Fruit fly (Drosophila melanogaster) whole organism, embryonic: ENCODE results near the gene CG42727.

ENCODE experiments used
- Ada2b ChIP-seq: fragments of 200-800 bp; sonication (Bioruptor generic); IDR thresholded peaks from 2 replicates; pipeline ENCODE4 v1.3.6; 2022; ENCODE audit warnings: missing biosample characterization, missing genetic modification characterization
- B-H2 ChIP-seq: fragments of 200-800 bp; sonication (Bioruptor generic); optimal IDR thresholded peaks from 2 replicates; lab custom pipeline; 2018; ENCODE audit warnings: missing biosample characterization, mild to moderate bottlenecking, missing genetic modification characterization
- CG10654 ChIP-seq: fragments of 200-800 bp; sonication (Bioruptor generic); optimal IDR thresholded peaks from 2 replicates; lab custom pipeline; 2016; ENCODE audit warnings: missing biosample characterization, missing genetic modification characterization
- CG11504 ChIP-seq: fragments of 200-800 bp; sonication (Bioruptor generic); optimal IDR thresholded peaks from 3 replicates; lab custom pipeline; 2019; ENCODE audit warnings: missing biosample characterization, mild to moderate bottlenecking, missing genetic modification characterization, moderate library complexity
- CG12104 ChIP-seq: fragments of 200-800 bp; sonication (Bioruptor generic); optimal IDR thresholded peaks from 3 replicates; lab custom pipeline; 2016; ENCODE audit warnings: missing biosample characterization, missing genetic modification characterization
- CG12155 ChIP-seq: fragments of 200-800 bp; sonication (Bioruptor generic); optimal IDR thresholded peaks from 3 replicates; lab custom pipeline; 2016; ENCODE audit warnings: missing biosample characterization, missing genetic modification characterization
- CG12219 ChIP-seq: fragments of 200-800 bp; sonication (Bioruptor generic); optimal IDR thresholded peaks from 3 replicates; lab custom pipeline; 2018; ENCODE audit warnings: missing biosample characterization, mild to moderate bottlenecking, missing genetic modification characterization
- CG14667 ChIP-seq: fragments of 200-800 bp; sonication (Bioruptor generic); IDR thresholded peaks from 2 replicates; pipeline ENCODE4 v1.3.6; 2022; ENCODE audit warnings: missing biosample characterization, missing genetic modification characterization
- CG15514 ChIP-seq: fragments of 200-800 bp; sonication (Bioruptor generic); optimal IDR thresholded peaks from 3 replicates; lab custom pipeline; 2017; ENCODE audit warnings: missing biosample characterization, missing genetic modification characterization, mild to moderate bottlenecking, moderate library complexity, missing genetic modification reagents
- CG16815 ChIP-seq: fragments of 200-800 bp; sonication (Bioruptor generic); optimal IDR thresholded peaks from 3 replicates; lab custom pipeline; 2017; ENCODE audit warnings: missing biosample characterization, mild to moderate bottlenecking, missing genetic modification characterization
- CG17328 ChIP-seq: fragments of 200-800 bp; sonication (Bioruptor generic); IDR thresholded peaks from 2 replicates; pipeline ENCODE4 v1.3.6; 2022; ENCODE audit warnings: missing biosample characterization, missing genetic modification characterization
- CG17612 ChIP-seq: fragments of 200-800 bp; sonication (Bioruptor generic); IDR thresholded peaks from 2 replicates; pipeline ENCODE4 v1.3.6; 2022; ENCODE audit warnings: missing biosample characterization, missing genetic modification characterization
- CG17802 ChIP-seq: fragments of 200-800 bp; sonication (Bioruptor generic); optimal IDR thresholded peaks from 2 replicates; lab custom pipeline; 2018; ENCODE audit warnings: missing biosample characterization, mild to moderate bottlenecking, missing genetic modification characterization, moderate library complexity
- CG18599 ChIP-seq: fragments of 200-800 bp; sonication (Bioruptor generic); optimal IDR thresholded peaks from 3 replicates; lab custom pipeline; 2017; ENCODE audit warnings: missing biosample characterization, missing genetic modification characterization, mild to moderate bottlenecking, moderate library complexity, missing genetic modification reagents
- CG2199 ChIP-seq: fragments of 200-800 bp; sonication (Bioruptor generic); IDR thresholded peaks from 3 replicates; pipeline ENCODE4 v1.3.6; 2022; ENCODE audit warnings: missing biosample characterization, missing genetic modification characterization
- CG2875 ChIP-seq: fragments of 200-800 bp; sonication (Bioruptor generic); optimal IDR thresholded peaks from 2 replicates; lab custom pipeline; 2017; ENCODE audit warnings: missing biosample characterization, mild to moderate bottlenecking, missing genetic modification characterization, missing genetic modification reagents
- CG31365 ChIP-seq: fragments of 200-800 bp; sonication (Bioruptor generic); optimal IDR thresholded peaks from 2 replicates; lab custom pipeline; 2018; ENCODE audit warnings: missing biosample characterization, mild to moderate bottlenecking, missing genetic modification characterization
- CG4404 ChIP-seq: fragments of 200-800 bp; sonication (Bioruptor generic); IDR thresholded peaks from 2 replicates; pipeline ENCODE4 v1.3.6; 2022; ENCODE audit warnings: missing biosample characterization, missing genetic modification characterization
- CG4707 ChIP-seq: fragments of 200-800 bp; sonication (Bioruptor generic); optimal IDR thresholded peaks from 2 replicates; lab custom pipeline; 2018; ENCODE audit warnings: missing biosample characterization, mild to moderate bottlenecking, missing genetic modification characterization, moderate library complexity
- CG6689 ChIP-seq: fragments of 200-800 bp; sonication (Bioruptor generic); IDR thresholded peaks from 2 replicates; pipeline ENCODE4 v1.3.6; 2022; ENCODE audit warnings: missing biosample characterization, missing genetic modification characterization
- CG7556 ChIP-seq: fragments of 200-800 bp; sonication (Bioruptor generic); optimal IDR thresholded peaks from 2 replicates; lab custom pipeline; 2017; ENCODE audit warnings: missing biosample characterization, mild to moderate bottlenecking, missing genetic modification characterization
- CG7745 ChIP-seq: fragments of 200-800 bp; sonication (Bioruptor generic); optimal IDR thresholded peaks from 2 replicates; lab custom pipeline; 2018; ENCODE audit warnings: missing biosample characterization, mild to moderate bottlenecking, missing genetic modification characterization, moderate library complexity
- CG9727 ChIP-seq: fragments of 200-800 bp; sonication (Bioruptor generic); optimal IDR thresholded peaks from 3 replicates; lab custom pipeline; 2017; ENCODE audit warnings: missing biosample characterization, mild to moderate bottlenecking, missing genetic modification characterization
- CG9932 ChIP-seq: fragments of 200-800 bp; sonication (Bioruptor generic); IDR thresholded peaks from 2 replicates; pipeline ENCODE4 v1.3.6; 2022; ENCODE audit warnings: missing biosample characterization, missing genetic modification characterization
- CHES-1-like ChIP-seq: fragments of 200-800 bp; sonication (Bioruptor generic); optimal IDR thresholded peaks from 2 replicates; lab custom pipeline; 2016; ENCODE audit warnings: missing biosample characterization, missing genetic modification characterization
- CoRest ChIP-seq: fragments of 200-800 bp; sonication (Bioruptor generic); optimal IDR thresholded peaks from 3 replicates; lab custom pipeline; 2018; ENCODE audit warnings: missing biosample characterization, mild to moderate bottlenecking, missing genetic modification characterization, moderate library complexity
- D19B ChIP-seq: fragments of 200-800 bp; sonication (Bioruptor generic); optimal IDR thresholded peaks from 2 replicates; lab custom pipeline; 2017; ENCODE audit warnings: missing biosample characterization, mild to moderate bottlenecking, missing genetic modification characterization
- Eip74EF ChIP-seq, 2 experiments: fragments of 200-800 bp in 1 of 2; fragments of >200 bp in 1 of 2; sonication (Bioruptor generic) in 1 of 2; optimal IDR thresholded peaks; 2 replicates each; lab custom pipeline; 2017 to 2019; ENCODE audit warnings: missing biosample characterization in 2 of 2, missing genetic modification characterization in 2 of 2, mild to moderate bottlenecking in 1 of 2, moderate library complexity in 1 of 2
- Ets65A ChIP-seq: fragments of 200-800 bp; sonication (Bioruptor generic); peaks from one replicate; lab custom pipeline; 2016; ENCODE audit warnings: missing biosample characterization, missing genetic modification characterization
- Fer3 ChIP-seq: fragments of 200-800 bp; sonication (Bioruptor generic); optimal IDR thresholded peaks from 2 replicates; lab custom pipeline; 2018; ENCODE audit warnings: missing biosample characterization, mild to moderate bottlenecking, missing genetic modification characterization, moderate library complexity
- Oli ChIP-seq: fragments of 200-800 bp; sonication (Bioruptor generic); optimal IDR thresholded peaks from 2 replicates; lab custom pipeline; 2018; ENCODE audit warnings: missing biosample characterization, mild to moderate bottlenecking, missing genetic modification characterization, moderate library complexity
- Pdp1 ChIP-seq, 2 experiments: fragments of 200-800 bp; sonication (Bioruptor generic); optimal IDR thresholded peaks; 3 replicates each; lab custom pipeline; 2016; ENCODE audit warnings: missing biosample characterization in 2 of 2, missing genetic modification characterization in 2 of 2, mild to moderate bottlenecking in 1 of 2, moderate library complexity in 1 of 2
- Poxn ChIP-seq: fragments of 200-800 bp; sonication (Bioruptor generic); IDR thresholded peaks from 2 replicates; pipeline ENCODE4 v1.3.6; 2022; ENCODE audit warnings: missing biosample characterization, missing genetic modification characterization
- Spps ChIP-seq: fragments of 200-800 bp; sonication (Bioruptor generic); optimal IDR thresholded peaks from 2 replicates; lab custom pipeline; 2018; ENCODE audit warnings: missing biosample characterization, mild to moderate bottlenecking, missing genetic modification characterization
- ci ChIP-seq: fragments of 200-800 bp; sonication (Bioruptor generic); IDR thresholded peaks from 3 replicates; pipeline ENCODE4 v1.3.6; 2022; ENCODE audit warnings: missing biosample characterization, missing genetic modification characterization
- ham ChIP-seq: fragments of 200-800 bp; sonication (Bioruptor generic); IDR thresholded peaks from 2 replicates; pipeline ENCODE4 v1.3.6; 2022; ENCODE audit warnings: missing biosample characterization, missing genetic modification characterization
- lab ChIP-seq: fragments of 200-800 bp; sonication (Bioruptor generic); optimal IDR thresholded peaks from 3 replicates; lab custom pipeline; 2017; ENCODE audit warnings: missing biosample characterization, missing genetic modification characterization, mild to moderate bottlenecking, moderate library complexity, missing genetic modification reagents
- pho ChIP-seq: fragments of 200-800 bp; sonication (Bioruptor generic); optimal IDR thresholded peaks from 2 replicates; lab custom pipeline; 2016; ENCODE audit warnings: missing biosample characterization, missing genetic modification characterization
- prd ChIP-seq, 3 experiments: fragments of >200 bp in 2 of 3; fragments of 200-800 bp in 1 of 3; sonication (Bioruptor generic) in 1 of 3; optimal IDR thresholded peaks in 2 of 3; IDR thresholded peaks in 1 of 3; 2 replicates in 2 of 3; 3 replicates in 1 of 3; pipeline versions ENCODE4 v1.3.6 to Lab custom; 2017 to 2022; ENCODE audit warnings: missing biosample characterization in 1 of 3, missing genetic modification characterization in 1 of 3
- pzg ChIP-seq: fragments of 200-800 bp; sonication (Bioruptor generic); optimal IDR thresholded peaks from 3 replicates; lab custom pipeline; 2018; ENCODE audit warnings: missing biosample characterization, mild to moderate bottlenecking, missing genetic modification characterization, moderate library complexity
- sob ChIP-seq: fragments of 200-800 bp; sonication (Bioruptor generic); IDR thresholded peaks from 2 replicates; pipeline ENCODE4 v1.3.6; 2022; ENCODE audit warnings: missing biosample characterization, missing genetic modification characterization
- sr ChIP-seq: fragments of 200-800 bp; sonication (Bioruptor generic); IDR thresholded peaks from 3 replicates; pipeline ENCODE4 v1.3.6; 2022; ENCODE audit warnings: missing biosample characterization, missing genetic modification characterization
- stc ChIP-seq: fragments of 200-800 bp; sonication (Bioruptor generic); IDR thresholded peaks from 2 replicates; pipeline ENCODE4 v1.3.6; 2022; ENCODE audit warnings: missing biosample characterization, missing genetic modification characterization
- stwl ChIP-seq: fragments of 200-800 bp; sonication (Bioruptor generic); optimal IDR thresholded peaks from 3 replicates; lab custom pipeline; 2018; ENCODE audit warnings: missing biosample characterization, mild to moderate bottlenecking, missing genetic modification characterization, moderate library complexity
- sug ChIP-seq: fragments of 200-800 bp; optimal IDR thresholded peaks from 2 replicates; lab custom pipeline; 2019; ENCODE audit warnings: missing biosample characterization, mild to moderate bottlenecking, missing genetic modification characterization, moderate library complexity
- tup ChIP-seq: fragments of 200-800 bp; sonication (Bioruptor generic); optimal IDR thresholded peaks from 2 replicates; lab custom pipeline; 2016; ENCODE audit warnings: missing biosample characterization, mild to moderate bottlenecking, missing genetic modification characterization, moderate library complexity
- tx ChIP-seq: fragments of 200-800 bp; sonication (Bioruptor generic); optimal IDR thresholded peaks from 2 replicates; lab custom pipeline; 2016; ENCODE audit warnings: missing biosample characterization, missing genetic modification characterization
- unpg ChIP-seq: fragments of 200-800 bp; sonication (Bioruptor generic); optimal IDR thresholded peaks from 3 replicates; lab custom pipeline; 2018; ENCODE audit warnings: missing biosample characterization, mild to moderate bottlenecking, missing genetic modification characterization, moderate library complexity

Gene CG42727

dm6 chr3R:15319912-15320746 is 27.7 kb upstream of the CG42727 start, which contains the start of the genes CG6276 and CG44040 (continued):
- no peak for TF ChIP-seq stc (GFP tag; lab: Robert Waterston, UW)
- no peak for TF ChIP-seq CG17612 (GFP tag; lab: Robert Waterston, UW)
- no peak for TF ChIP-seq Eip74EF (GFP tag; optimal IDR thresholded peaks at IDR 0.05; lab: Kevin White, UChicago)
- TF ChIP-seq tx (GFP tag; lab: Kevin White, UChicago) = peak; percentile 52
- TF ChIP-seq CG12219 (GFP tag; lab: Kevin White, UChicago) = peak; percentile 22
- peak; percentile 92 for TF ChIP-seq Ets65A (GFP tag; lab: Kevin White, UChicago)
- no peak for TF ChIP-seq ham (GFP tag; lab: Robert Waterston, UW)
- no peak for TF ChIP-seq prd (optimal IDR thresholded peaks at IDR 0.05; lab: Kevin White, UChicago)
- TF ChIP-seq prd (GFP tag; IDR thresholded peaks at IDR 0.05; lab: Robert Waterston, UW) = peak; percentile 32; the same call in 1 of the 3 replicates
- TF ChIP-seq sug (tag; lab: Kevin White, UChicago) = peak; percentile 49
- TF ChIP-seq CHES-1-like (GFP tag; lab: Kevin White, UChicago) = peak; percentile 30
- peak; percentile 4 for TF ChIP-seq D19B (GFP tag; lab: Kevin White, UChicago)
- peak; percentile 33 for TF ChIP-seq Oli (tag; lab: Kevin White, UChicago)
- TF ChIP-seq sob (GFP tag; lab: Robert Waterston, UW) = peak; percentile 56
- peak; percentile 51 for TF ChIP-seq CG9727 (GFP tag; lab: Kevin White, UChicago)
- TF ChIP-seq CG7556 (GFP tag; lab: Kevin White, UChicago) = peak; percentile 40
- no peak for TF ChIP-seq CG4707 (GFP tag; lab: Kevin White, UChicago)
- peak; percentile 14 for TF ChIP-seq CG2875 (GFP tag; lab: Kevin White, UChicago)
- TF ChIP-seq tup (GFP tag; lab: Kevin White, UChicago) = no peak
- peak; percentile 17 for TF ChIP-seq CG31365 (tag; lab: Kevin White, UChicago)
- TF ChIP-seq CG6689 (GFP tag; lab: Robert Waterston, UW) = peak; percentile 74
- peak; percentile 45 for TF ChIP-seq B-H2
- no peak for TF ChIP-seq CG14667
- TF ChIP-seq CoRest (tag; lab: Kevin White, UChicago) = peak; percentile 51
- TF ChIP-seq lab = peak; percentile 76
- TF ChIP-seq CG4404 (GFP tag; lab: Robert Waterston, UW) = peak; percentile 34; the same call in 1 of the 2 replicates
- TF ChIP-seq CG11504 (tag; lab: Kevin White, UChicago) = peak; percentile 64
- TF ChIP-seq Ada2b (GFP tag; lab: Robert Waterston, UW) = no peak
- peak; percentile 99 for TF ChIP-seq CG15514 (GFP tag; lab: Kevin White, UChicago)
- TF ChIP-seq stwl (tag; lab: Kevin White, UChicago) = peak; percentile 40
- no peak for TF ChIP-seq CG2199 (GFP tag; lab: Robert Waterston, UW)
- TF ChIP-seq Spps (tag; lab: Kevin White, UChicago) = no peak
- TF ChIP-seq CG16815 (GFP tag; lab: Kevin White, UChicago) = no peak
- no peak for TF ChIP-seq Poxn
- TF ChIP-seq CG7745 (tag; lab: Kevin White, UChicago) = no peak
- peak; percentile 28 for TF ChIP-seq pzg
- no peak for TF ChIP-seq CG17802 (tag; lab: Kevin White, UChicago)
- TF ChIP-seq Fer3 (tag; lab: Kevin White, UChicago) = peak; percentile 61
- TF ChIP-seq CG18599 = peak; percentile 75
- peak; percentile 50 for TF ChIP-seq unpg (GFP tag; lab: Kevin White, UChicago)
- TF ChIP-seq CG12104 (GFP tag; lab: Kevin White, UChicago) = peak; percentile 13
- peak; percentile 24 for TF ChIP-seq CG17328
- TF ChIP-seq Pdp1 (GFP tag; optimal IDR thresholded peaks at IDR 0.05; lab: Kevin White, UChicago) = peak; percentile 34 to 48
- TF ChIP-seq CG9932 (GFP tag; lab: Robert Waterston, UW) = peak; percentile 57
- no peak for TF ChIP-seq sr (GFP tag; lab: Robert Waterston, UW)
- peak; percentile 62; the same call in 2 of the 3 replicates for TF ChIP-seq ci (GFP tag; lab: Robert Waterston, UW)
- peak; percentile 23 for TF ChIP-seq CG10654 (GFP tag; lab: Kevin White, UChicago)
- peak; percentile 69 for TF ChIP-seq pho (GFP tag; lab: Kevin White, UChicago)
- peak; percentile 5 for TF ChIP-seq CG12155 (GFP tag; lab: Kevin White, UChicago)
